Worm (Caenorhabditis elegans): ENCODE results near the gene ZK688.5.

DNA sequence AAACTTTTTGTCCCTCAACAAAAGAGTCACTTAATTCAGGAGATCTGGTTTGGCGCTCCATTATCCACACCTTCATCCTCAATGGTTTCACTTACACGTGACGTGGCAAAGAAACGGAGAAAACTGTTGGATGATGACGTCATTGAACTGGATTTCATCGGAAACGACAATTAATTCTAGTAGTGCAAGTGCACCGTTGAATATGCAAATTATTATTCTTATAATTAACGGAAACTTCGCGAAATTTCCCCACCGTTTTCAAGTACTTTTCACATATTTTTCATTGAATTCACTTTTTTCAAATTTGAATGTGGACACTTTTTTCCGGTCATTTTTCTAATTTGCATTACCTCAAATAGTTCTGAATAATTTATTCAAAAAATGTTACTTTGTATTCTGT is 17.8 kb upstream of the ZK688.5 start, which contains the start of gene ZK688.1:
- TF ChIP-seq dao-5 (tag; optimal IDR thresholded peaks at IDR 0.05): no peak
- TF ChIP-seq him-1 (tag; optimal IDR thresholded peaks at IDR 0.05): no peak
- TF ChIP-seq W03F9.2 (tag; optimal IDR thresholded peaks at IDR 0.05): no peak
